Fruit fly (Drosophila melanogaster) whole organism, pupa: Measurements from ENCODE around the gene IntS10.

ENCODE experiments used
- CG10348 ChIP-seq: fragments of 200-800 bp; sonication (Bioruptor generic); IDR thresholded peaks from 2 replicates; pipeline ENCODE4 v1.3.6; 2022; ENCODE audit warnings: missing biosample characterization, missing genetic modification characterization
- CG12605 ChIP-seq: fragments of 200-800 bp; sonication (Bioruptor generic); IDR thresholded peaks from 2 replicates; pipeline ENCODE4 v1.3.6; 2022; ENCODE audit warnings: missing biosample characterization, missing genetic modification characterization
- CG13204 ChIP-seq: fragments of 200-800 bp; sonication (Bioruptor generic); optimal IDR thresholded peaks from 2 replicates; lab custom pipeline; 2018; ENCODE audit warnings: missing biosample characterization, mild to moderate bottlenecking, missing genetic modification characterization, moderate library complexity
- CG14655 ChIP-seq: fragments of 200-800 bp; sonication (Bioruptor generic); optimal IDR thresholded peaks from 3 replicates; lab custom pipeline; 2017; ENCODE audit warnings: mild to moderate bottlenecking, missing biosample characterization, missing genetic modification reagents, missing genetic modification characterization
- CG15710 ChIP-seq: fragments of 200-800 bp; sonication (Bioruptor generic); optimal IDR thresholded peaks from 2 replicates; lab custom pipeline; 2018; ENCODE audit warnings: missing biosample characterization, mild to moderate bottlenecking, missing genetic modification characterization, moderate library complexity
- CG17806 ChIP-seq: fragments of 200-800 bp; sonication (Bioruptor generic); optimal IDR thresholded peaks from 2 replicates; lab custom pipeline; 2018; ENCODE audit warnings: missing biosample characterization, mild to moderate bottlenecking, missing genetic modification characterization, moderate library complexity
- CG32121 ChIP-seq: fragments of 200-800 bp; sonication (Bioruptor generic); IDR thresholded peaks from 2 replicates; pipeline ENCODE4 v1.3.6; 2022; ENCODE audit warnings: missing biosample characterization, missing genetic modification characterization
- CG34367 ChIP-seq: fragments of 200-800 bp; sonication (Bioruptor generic); optimal IDR thresholded peaks from 2 replicates; lab custom pipeline; 2018; ENCODE audit warnings: missing biosample characterization, mild to moderate bottlenecking, missing genetic modification characterization
- CG4496 ChIP-seq: fragments of 200-800 bp; sonication (Bioruptor generic); IDR thresholded peaks from 3 replicates; pipeline ENCODE4 v1.3.6; 2022; ENCODE audit warnings: missing biosample characterization, missing genetic modification characterization
- CG8159 ChIP-seq: fragments of 200-800 bp; sonication (Bioruptor generic); optimal IDR thresholded peaks from 3 replicates; lab custom pipeline; 2018; ENCODE audit warnings: missing biosample characterization, mild to moderate bottlenecking, missing genetic modification characterization, moderate library complexity
- CG8301 ChIP-seq: fragments of 200-800 bp; sonication (Bioruptor generic); optimal IDR thresholded peaks from 2 replicates; lab custom pipeline; 2018; ENCODE audit warnings: missing biosample characterization, mild to moderate bottlenecking, missing genetic modification characterization
- CG9948 ChIP-seq: fragments of 200-800 bp; sonication (Bioruptor generic); optimal IDR thresholded peaks from 2 replicates; lab custom pipeline; 2018; ENCODE audit warnings: missing biosample characterization, mild to moderate bottlenecking, missing genetic modification characterization, moderate library complexity
- D1 ChIP-seq: fragments of 200-800 bp; sonication (Bioruptor generic); optimal IDR thresholded peaks from 2 replicates; lab custom pipeline; 2018; ENCODE audit warnings: missing biosample characterization, mild to moderate bottlenecking, missing genetic modification characterization, moderate library complexity
- EcR ChIP-seq: fragments of 200-800 bp; sonication (Bioruptor generic); optimal IDR thresholded peaks from 3 replicates; lab custom pipeline; 2019; ENCODE audit warnings: missing biosample characterization, missing genetic modification characterization, mild to moderate bottlenecking, moderate library complexity, missing genetic modification reagents
- Ets98B ChIP-seq: fragments of 200-800 bp; sonication (Bioruptor generic); IDR thresholded peaks from 2 replicates; pipeline ENCODE4 v1.3.6; 2022; ENCODE audit warnings: missing biosample characterization, missing genetic modification characterization
- Pif1A ChIP-seq: fragments of 200-800 bp; sonication (Bioruptor generic); optimal IDR thresholded peaks from 3 replicates; lab custom pipeline; 2016; ENCODE audit warnings: missing biosample characterization, missing genetic modification characterization
- Pif1B ChIP-seq: fragments of 200-800 bp; sonication (Bioruptor generic); optimal IDR thresholded peaks from 3 replicates; lab custom pipeline; 2016; ENCODE audit warnings: missing biosample characterization, missing genetic modification characterization
- Snoo ChIP-seq: fragments of 200-800 bp; sonication (Bioruptor generic); optimal IDR thresholded peaks from 3 replicates; lab custom pipeline; 2017; ENCODE audit warnings: missing biosample characterization, mild to moderate bottlenecking, missing genetic modification characterization, inconsistent platforms
- fd96Ca ChIP-seq: fragments of 200-800 bp; sonication (Bioruptor generic); IDR thresholded peaks from 3 replicates; pipeline ENCODE4 v1.3.6; 2022; ENCODE audit warnings: missing biosample characterization, missing genetic modification characterization
- gl ChIP-seq: fragments of 200-800 bp; sonication (Bioruptor generic); optimal IDR thresholded peaks from 2 replicates; lab custom pipeline; 2018; ENCODE audit warnings: missing biosample characterization, mild to moderate bottlenecking, missing genetic modification characterization
- rn ChIP-seq: fragments of 200-800 bp; sonication (Bioruptor generic); IDR thresholded peaks from 2 replicates; pipeline ENCODE4 v1.3.6; 2022; ENCODE audit warnings: missing biosample characterization, missing genetic modification characterization

The IntS10 gene

dm6 chr3L:3828111-3828510 lies 21.6 kb downstream of the IntS10 start:
- no peak for TF ChIP-seq CG8159 (tag; lab: Kevin White, UChicago)
- no peak for TF ChIP-seq CG8301 (tag; lab: Kevin White, UChicago)
- TF ChIP-seq D1 (tag; lab: Kevin White, UChicago): no peak
- no peak for TF ChIP-seq Pif1A
- TF ChIP-seq CG15710: no peak
- TF ChIP-seq CG32121: no peak
- no peak for TF ChIP-seq Ets98B
- no peak for TF ChIP-seq CG4496
- TF ChIP-seq CG10348 (GFP tag; lab: Robert Waterston, UW): no peak
- TF ChIP-seq rn: no peak
- TF ChIP-seq CG9948 (tag; lab: Kevin White, UChicago): no peak
- TF ChIP-seq Snoo (tag; lab: Kevin White, UChicago): no peak
- TF ChIP-seq fd96Ca: no peak
- TF ChIP-seq, all 21 proteins: peak for 0

dm6 chr3L:3842981-3843701 lies 36.6 kb downstream of the IntS10 start:
- TF ChIP-seq CG9948 (tag; lab: Kevin White, UChicago) (no peak), CG13204 (no peak), Ets98B (no peak), CG34367 (no peak), rn (no peak)

DNA sequence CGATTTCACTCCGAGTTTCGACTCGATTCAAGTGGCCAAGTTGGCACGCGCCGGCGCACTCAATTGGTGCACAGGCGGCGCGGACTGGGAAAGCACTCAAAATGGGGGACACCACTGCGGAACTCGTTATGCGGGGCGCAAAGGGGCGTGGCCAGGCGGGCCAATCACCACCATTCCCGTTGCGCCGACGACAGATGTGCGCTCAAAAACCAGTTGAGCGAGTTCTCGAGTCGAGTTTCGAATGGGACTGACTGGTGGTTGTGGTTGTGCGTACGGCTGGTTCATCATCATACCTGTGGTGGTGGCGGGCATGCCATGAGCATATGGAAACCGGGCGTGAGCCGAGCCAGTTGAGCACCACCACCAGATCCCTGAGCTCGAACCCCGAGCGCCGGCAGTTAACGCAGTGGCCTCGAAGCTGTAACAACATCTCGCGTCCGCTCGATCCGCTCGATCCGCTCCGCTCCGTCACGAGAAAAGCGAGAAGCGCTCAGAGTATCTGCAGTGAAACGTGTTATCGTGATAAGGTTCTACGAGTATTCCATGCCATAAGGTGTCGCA lies 39.4 kb downstream of the IntS10 start, which contains the start of gene Awh:
TSS of gene Awh (plus strand) at position 392 of the 561 bp plus-strand sequence.
- peak; percentile 40; the same call in 1 of the 2 replicates for TF ChIP-seq CG12605
- no peak for TF ChIP-seq CG17806 (tag; lab: Kevin White, UChicago)
- no peak for TF ChIP-seq CG14655 (GFP tag; lab: Kevin White, UChicago)
- no peak for TF ChIP-seq Pif1A
- peak; percentile 3 for TF ChIP-seq Pif1B (GFP tag; lab: Kevin White, UChicago)
- no peak for TF ChIP-seq CG15710
- no peak for TF ChIP-seq CG9948 (tag; lab: Kevin White, UChicago)
- no peak for TF ChIP-seq CG34367
- no peak for TF ChIP-seq D1 (tag; lab: Kevin White, UChicago)
- TF ChIP-seq rn: no peak
- TF ChIP-seq CG13204: peak; percentile 50
- no peak for TF ChIP-seq gl (tag; lab: Kevin White, UChicago)
- TF ChIP-seq CG8301 (tag; lab: Kevin White, UChicago): no peak
- no peak; the same call in 1 of the 2 replicates for TF ChIP-seq Ets98B
- TF ChIP-seq CG8159 (tag; lab: Kevin White, UChicago): no peak
- no peak for TF ChIP-seq CG32121
- TF ChIP-seq CG4496: no peak
- TF ChIP-seq Snoo (tag; lab: Kevin White, UChicago): no peak
- 0 out of 3 replicates have a peak, but pooled peaks have one; percentile 18 for TF ChIP-seq fd96Ca
- TF ChIP-seq CG10348 (GFP tag; lab: Robert Waterston, UW): no peak
- no peak for TF ChIP-seq EcR (GFP tag; lab: Kevin White, UChicago)

- TF ChIP-seq Pif1A (no peak), rn (no peak), EcR (GFP tag; lab: Kevin White, UChicago) (no peak), CG8159 (tag; lab: Kevin White, UChicago) (no peak), CG17806 (tag; lab: Kevin White, UChicago) (no peak), CG15710 (no peak), fd96Ca (no peak), CG9948 (tag; lab: Kevin White, UChicago) (no peak), D1 (tag; lab: Kevin White, UChicago) (no peak), CG14655 (GFP tag; lab: Kevin White, UChicago) (no peak), CG32121 (no peak), CG12605 (no peak), CG8301 (tag; lab: Kevin White, UChicago) (no peak), CG10348 (GFP tag; lab: Robert Waterston, UW) (no peak), CG4496 (no peak), CG13204 (no peak), gl (tag; lab: Kevin White, UChicago) (no peak), Pif1B (GFP tag; lab: Kevin White, UChicago) (no peak)
- TF ChIP-seq, all 21 proteins: peak for 0
Observed at dm6 chr3L:3847810-3848326, 41.4 kb downstream of the IntS10 start.

DNA sequence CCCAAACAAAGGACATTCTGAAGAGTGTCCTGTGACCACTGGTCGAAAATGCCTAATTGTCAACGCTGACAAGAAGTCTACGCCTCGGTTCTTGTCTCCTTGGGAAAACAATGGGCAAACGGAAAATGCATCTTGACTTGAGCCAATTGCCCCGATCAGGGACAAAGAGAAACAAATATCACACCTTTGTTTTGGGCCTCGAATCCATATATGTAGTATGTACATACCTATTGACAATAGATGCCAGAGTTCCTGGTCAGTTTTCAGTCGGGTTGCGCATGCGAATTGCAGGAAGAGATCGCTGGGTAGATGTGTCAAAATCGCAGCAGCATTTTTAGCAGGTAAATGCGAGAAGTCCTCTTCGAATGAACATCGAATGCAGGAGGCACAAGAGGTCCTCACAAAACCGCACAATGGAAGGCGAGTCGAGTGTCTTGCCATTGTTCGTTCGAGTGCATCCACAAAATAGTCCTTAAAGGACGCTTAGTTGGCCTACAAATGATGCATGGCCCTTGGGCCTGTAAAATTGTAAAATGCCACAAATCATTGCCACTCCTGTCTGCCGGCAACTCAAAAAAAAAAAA lies 42.3 kb downstream of the IntS10 start:
- TF ChIP-seq CG8159 (tag; lab: Kevin White, UChicago): no peak
- TF ChIP-seq rn: no peak
- no peak for TF ChIP-seq CG13204
- no peak for TF ChIP-seq Snoo (tag; lab: Kevin White, UChicago)
- TF ChIP-seq D1 (tag; lab: Kevin White, UChicago): no peak
- no peak for TF ChIP-seq CG32121
- no peak for TF ChIP-seq Ets98B
- no peak for TF ChIP-seq CG17806 (tag; lab: Kevin White, UChicago)
- TF ChIP-seq CG8301 (tag; lab: Kevin White, UChicago): no peak
- no peak for TF ChIP-seq CG15710
- TF ChIP-seq EcR (GFP tag; lab: Kevin White, UChicago): no peak
- no peak for TF ChIP-seq fd96Ca

DNA sequence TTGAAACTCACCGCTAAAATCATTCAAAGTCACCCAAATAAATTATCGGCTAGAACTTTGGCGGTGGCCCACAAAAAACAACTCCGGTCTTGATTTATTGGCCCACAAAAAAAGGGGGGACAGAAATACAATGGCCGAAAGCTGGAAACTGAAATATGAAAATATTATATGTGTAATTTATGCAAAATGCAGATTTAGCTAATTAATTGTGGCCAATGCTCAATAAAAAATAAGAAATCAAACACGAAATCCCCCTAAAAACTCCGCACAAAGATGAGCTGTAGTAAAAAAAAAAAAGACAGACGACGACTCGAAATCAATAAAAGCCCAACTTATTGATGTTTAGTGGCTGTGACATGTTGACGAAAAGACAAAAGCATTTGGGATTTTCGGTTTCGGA lies 43.3 kb downstream of the IntS10 start:
- no peak for TF ChIP-seq CG12605
- no peak for TF ChIP-seq CG15710
- TF ChIP-seq Pif1B (GFP tag; lab: Kevin White, UChicago): no peak
- no peak for TF ChIP-seq CG4496
- no peak for TF ChIP-seq gl (tag; lab: Kevin White, UChicago)
- no peak for TF ChIP-seq CG17806 (tag; lab: Kevin White, UChicago)
- no peak for TF ChIP-seq D1 (tag; lab: Kevin White, UChicago)
- no peak for TF ChIP-seq EcR (GFP tag; lab: Kevin White, UChicago)
- TF ChIP-seq CG10348 (GFP tag; lab: Robert Waterston, UW): no peak
- TF ChIP-seq CG32121: no peak
- no peak for TF ChIP-seq CG9948 (tag; lab: Kevin White, UChicago)
- no peak for TF ChIP-seq Pif1A
- no peak for TF ChIP-seq CG34367
- TF ChIP-seq CG8301 (tag; lab: Kevin White, UChicago): no peak
- TF ChIP-seq Ets98B: no peak
- TF ChIP-seq Snoo (tag; lab: Kevin White, UChicago): no peak
- TF ChIP-seq rn: no peak
- no peak for TF ChIP-seq CG13204
- no peak for TF ChIP-seq CG8159 (tag; lab: Kevin White, UChicago)
- no peak for TF ChIP-seq CG14655 (GFP tag; lab: Kevin White, UChicago)
